Worm (Caenorhabditis elegans) whole organism, late embryonic: ENCODE results near the gene nhx-4.

Source experiments
- ama-1 ChIP-seq: fragments of 150-350 bp; optimal IDR thresholded peaks from 2 replicates; lab custom pipeline; 2014
- ceh-31 ChIP-seq: sonication (generic microtip); optimal IDR thresholded peaks from 2 replicates; lab custom pipeline; 2016; ENCODE audit warnings: missing genetic modification characterization, missing compliant biosample characterization
- ets-4 ChIP-seq: sonication (generic microtip); optimal IDR thresholded peaks from 2 replicates; lab custom pipeline; 2016; ENCODE audit warnings: missing genetic modification characterization, missing compliant biosample characterization
- fkh-6 ChIP-seq: sonication (generic microtip); optimal IDR thresholded peaks from 2 replicates; lab custom pipeline; 2016; ENCODE audit warnings: missing genetic modification characterization, missing compliant biosample characterization
- lin-11 ChIP-seq: fragments of 200-800 bp; sonication (Bioruptor generic); optimal IDR thresholded peaks from 2 replicates; lab custom pipeline; 2018; ENCODE audit warnings: mild to moderate bottlenecking, missing genetic modification characterization, missing compliant biosample characterization
- pqm-1 ChIP-seq: sonication (generic microtip); optimal IDR thresholded peaks from 2 replicates; lab custom pipeline; 2016; ENCODE audit warnings: missing genetic modification characterization, missing compliant biosample characterization
- rnt-1 ChIP-seq: sonication (generic microtip); optimal IDR thresholded peaks from 2 replicates; lab custom pipeline; 2016; ENCODE audit warnings: missing genetic modification characterization, missing compliant biosample characterization
- syd-9 ChIP-seq: sonication (generic microtip); optimal IDR thresholded peaks from 2 replicates; lab custom pipeline; 2016; ENCODE audit warnings: mild to moderate bottlenecking, missing genetic modification characterization, moderate library complexity, missing compliant biosample characterization
- unc-86 ChIP-seq: sonication (generic microtip); optimal IDR thresholded peaks from 2 replicates; lab custom pipeline; 2016; ENCODE audit warnings: missing genetic modification characterization, missing compliant biosample characterization

- no peak for TF ChIP-seq rnt-1
- TF ChIP-seq syd-9: no peak
- no peak for TF ChIP-seq pqm-1 (tag; lab: Kevin White, UChicago)
- TF ChIP-seq ets-4 (tag; lab: Kevin White, UChicago): no peak
- no peak for TF ChIP-seq fkh-6 (tag; lab: Kevin White, UChicago)
- TF ChIP-seq ama-1 (lab: Kevin White, UChicago): no peak
- TF ChIP-seq ceh-31 (tag; lab: Kevin White, UChicago): no peak
- TF ChIP-seq lin-11: no peak
- no peak for TF ChIP-seq unc-86 (tag; lab: Kevin White, UChicago)
Observed at ce11 chrX:6956299-6956698, 42.2 kb downstream of the nhx-4 start, which contains the start of gene inx-1.
